Fruit fly (Drosophila melanogaster) whole organism, embryonic: ENCODE data around the gene CG31076.

Experiments
- Awh ChIP-seq: fragments of 200-800 bp; sonication (Bioruptor generic); IDR thresholded peaks from 2 replicates; pipeline ENCODE4, ENCODE4 v1.3.6; 2022; ENCODE audit warnings: missing biosample characterization, missing genetic modification characterization
- Bdp1 ChIP-seq: fragments of 200-800 bp; sonication (Bioruptor generic); optimal IDR thresholded peaks from 3 replicates; lab custom pipeline; 2016; ENCODE audit warnings: missing biosample characterization, missing genetic modification characterization
- CG10274 ChIP-seq: fragments of 200-800 bp; sonication (Bioruptor generic); optimal IDR thresholded peaks from 3 replicates; lab custom pipeline; 2017; ENCODE audit warnings: missing biosample characterization, mild to moderate bottlenecking, missing genetic modification characterization
- CG10431 ChIP-seq: fragments of 200-800 bp; sonication (Bioruptor generic); optimal IDR thresholded peaks from 3 replicates; lab custom pipeline; 2018; ENCODE audit warnings: missing biosample characterization, mild to moderate bottlenecking, missing genetic modification characterization
- CG10979 ChIP-seq: fragments of 200-800 bp; sonication (Bioruptor generic); optimal IDR thresholded peaks from 2 replicates; lab custom pipeline; 2018; ENCODE audit warnings: missing biosample characterization, mild to moderate bottlenecking, missing genetic modification characterization, moderate library complexity
- CG11247 ChIP-seq: fragments of 200-800 bp; sonication (Bioruptor generic); IDR thresholded peaks from 2 replicates; pipeline ENCODE4 v1.3.6; 2022; ENCODE audit warnings: missing biosample characterization, missing genetic modification characterization
- CG11723 ChIP-seq: fragments of 200-800 bp; sonication (Bioruptor generic); optimal IDR thresholded peaks from 2 replicates; lab custom pipeline; 2017; ENCODE audit warnings: missing biosample characterization, mild to moderate bottlenecking, missing genetic modification characterization
- CG14014 ChIP-seq: fragments of 200-800 bp; sonication (Bioruptor generic); IDR thresholded peaks from 2 replicates; pipeline ENCODE4 v1.3.6; 2022; ENCODE audit warnings: missing biosample characterization, missing genetic modification characterization
- CG16815 ChIP-seq: fragments of 200-800 bp; sonication (Bioruptor generic); optimal IDR thresholded peaks from 3 replicates; lab custom pipeline; 2017; ENCODE audit warnings: missing biosample characterization, mild to moderate bottlenecking, missing genetic modification characterization
- CG30020 ChIP-seq: fragments of 200-800 bp; optimal IDR thresholded peaks from 2 replicates; lab custom pipeline; 2019; ENCODE audit warnings: missing biosample characterization, mild to moderate bottlenecking, missing genetic modification characterization, moderate library complexity
- CG30431 ChIP-seq: fragments of 200-800 bp; sonication (Bioruptor generic); optimal IDR thresholded peaks from 2 replicates; lab custom pipeline; 2017; ENCODE audit warnings: missing biosample characterization, missing genetic modification characterization
- CG3065 ChIP-seq: fragments of 200-800 bp; sonication (Bioruptor generic); optimal IDR thresholded peaks from 2 replicates; lab custom pipeline; 2016; ENCODE audit warnings: missing biosample characterization, missing genetic modification characterization
- CG31224 ChIP-seq: fragments of 200-800 bp; sonication (Bioruptor generic); IDR thresholded peaks from 2 replicates; pipeline ENCODE4 v1.3.6; 2022; ENCODE audit warnings: missing biosample characterization, missing genetic modification characterization
- CG4404 ChIP-seq: fragments of 200-800 bp; sonication (Bioruptor generic); IDR thresholded peaks from 2 replicates; pipeline ENCODE4 v1.3.6; 2022; ENCODE audit warnings: missing biosample characterization, missing genetic modification characterization
- CG4617 ChIP-seq: fragments of 200-800 bp; sonication (Bioruptor generic); optimal IDR thresholded peaks from 3 replicates; lab custom pipeline; 2016; ENCODE audit warnings: missing biosample characterization, missing genetic modification characterization, borderline replicate concordance
- CG5953 ChIP-seq: fragments of 200-800 bp; sonication (Bioruptor generic); IDR thresholded peaks from 2 replicates; pipeline ENCODE4 v1.3.6; 2022; ENCODE audit warnings: missing biosample characterization, missing genetic modification characterization
- CG6272 ChIP-seq: fragments of 200-800 bp; sonication (Bioruptor generic); IDR thresholded peaks from 2 replicates; pipeline ENCODE4 v1.3.6; 2022; ENCODE audit warnings: missing biosample characterization, missing genetic modification characterization
- CG7963 ChIP-seq: fragments of 200-800 bp; sonication (Bioruptor generic); IDR thresholded peaks from 3 replicates; pipeline ENCODE4 v1.3.6; 2022; ENCODE audit warnings: missing biosample characterization, missing genetic modification characterization; ENCODE audit not compliant: partially characterized antibody
- CG8290 ChIP-seq, 3 experiments: fragments of 200-800 bp; sonication (Bioruptor generic); optimal IDR thresholded peaks; 2 replicates each; lab custom pipeline; 2016 to 2019; ENCODE audit warnings: missing biosample characterization in 3 of 3, missing genetic modification characterization in 3 of 3, mild to moderate bottlenecking in 2 of 3, moderate library complexity in 1 of 3
- CTCF ChIP-seq: fragments of 200-800 bp; sonication (Bioruptor generic); optimal IDR thresholded peaks from 2 replicates; lab custom pipeline; 2017; ENCODE audit warnings: missing biosample characterization, mild to moderate bottlenecking, missing genetic modification characterization, moderate library complexity
- CkIIα-i1 ChIP-seq: fragments of 200-800 bp; sonication (Bioruptor generic); IDR thresholded peaks from 2 replicates; pipeline ENCODE4 v1.3.6; 2022; ENCODE audit warnings: missing biosample characterization, missing genetic modification characterization
- D19B ChIP-seq: fragments of 200-800 bp; sonication (Bioruptor generic); optimal IDR thresholded peaks from 2 replicates; lab custom pipeline; 2017; ENCODE audit warnings: missing biosample characterization, mild to moderate bottlenecking, missing genetic modification characterization
- Drgx ChIP-seq: fragments of 200-800 bp; sonication (Bioruptor generic); IDR thresholded peaks from 2 replicates; pipeline ENCODE4 v1.3.6; 2022; ENCODE audit warnings: missing biosample characterization, missing genetic modification characterization
- Eip74EF ChIP-seq, 2 experiments: fragments of 200-800 bp in 1 of 2; fragments of >200 bp in 1 of 2; sonication (Bioruptor generic) in 1 of 2; optimal IDR thresholded peaks; 2 replicates each; lab custom pipeline; 2017 to 2019; ENCODE audit warnings: missing biosample characterization in 2 of 2, missing genetic modification characterization in 2 of 2, mild to moderate bottlenecking in 1 of 2, moderate library complexity in 1 of 2
- Gsc ChIP-seq: fragments of 200-800 bp; sonication (Bioruptor generic); IDR thresholded peaks from 2 replicates; pipeline ENCODE4 v1.3.6; 2022; ENCODE audit warnings: missing biosample characterization, missing genetic modification characterization
- Med ChIP-seq: fragments of 200-800 bp; sonication (Bioruptor generic); peaks from one replicate; lab custom pipeline; 2016; ENCODE audit warnings: missing biosample characterization, missing genetic modification characterization, mild to moderate bottlenecking, inconsistent platforms, moderate library complexity
- Neu2 ChIP-seq: fragments of 200-800 bp; sonication (Bioruptor generic); optimal IDR thresholded peaks from 3 replicates; lab custom pipeline; 2016; ENCODE audit warnings: missing biosample characterization, missing genetic modification characterization, borderline replicate concordance
- Oaz ChIP-seq: fragments of 200-800 bp; sonication (Bioruptor generic); IDR thresholded peaks from 2 replicates; pipeline ENCODE4 v1.3.6; 2022; ENCODE audit warnings: missing biosample characterization, missing genetic modification characterization
- Optix ChIP-seq: fragments of 200-800 bp; sonication (Bioruptor generic); IDR thresholded peaks from 3 replicates; pipeline ENCODE4 v1.3.6; 2022; ENCODE audit warnings: missing biosample characterization, missing genetic modification characterization
- Ptx1 ChIP-seq: fragments of 200-800 bp; sonication (Bioruptor generic); IDR thresholded peaks from 2 replicates; pipeline ENCODE4 v1.3.6; 2022; ENCODE audit warnings: missing biosample characterization, missing genetic modification characterization
- Six4 ChIP-seq: fragments of 200-800 bp; sonication (Bioruptor generic); optimal IDR thresholded peaks from 2 replicates; lab custom pipeline; 2016; ENCODE audit warnings: missing biosample characterization, missing genetic modification characterization
- Sox100B ChIP-seq: fragments of 200-800 bp; sonication (Bioruptor generic); optimal IDR thresholded peaks from 3 replicates; lab custom pipeline; 2018; ENCODE audit warnings: missing biosample characterization, mild to moderate bottlenecking, missing genetic modification characterization
- az2 ChIP-seq: fragments of 200-800 bp; sonication (Bioruptor generic); optimal IDR thresholded peaks from 3 replicates; lab custom pipeline; 2016; ENCODE audit warnings: missing biosample characterization, missing genetic modification characterization
- chif ChIP-seq, 2 experiments: fragments of 200-800 bp; sonication (Bioruptor generic); optimal IDR thresholded peaks; 3 replicates each; lab custom pipeline; 2016; ENCODE audit warnings: missing biosample characterization in 2 of 2, missing genetic modification characterization in 2 of 2
- chinmo ChIP-seq: fragments of 200-800 bp; sonication (Bioruptor generic); IDR thresholded peaks from 4 replicates; pipeline ENCODE4 v1.3.6; 2022; ENCODE audit warnings: missing biosample characterization, missing genetic modification characterization; ENCODE audit not compliant: partially characterized antibody
- dpn ChIP-seq, 2 experiments: fragments of 200-800 bp; sonication (Bioruptor generic); optimal IDR thresholded peaks; 3 replicates each; lab custom pipeline; 2016; ENCODE audit warnings: missing biosample characterization in 2 of 2, missing genetic modification characterization in 2 of 2
- exex ChIP-seq: fragments of 200-800 bp; sonication (Bioruptor generic); optimal IDR thresholded peaks from 4 replicates; lab custom pipeline; 2018; ENCODE audit warnings: missing biosample characterization, mild to moderate bottlenecking, missing genetic modification characterization, moderate library complexity
- fd3F ChIP-seq: fragments of 200-800 bp; sonication (Bioruptor generic); optimal IDR thresholded peaks from 2 replicates; lab custom pipeline; 2018; ENCODE audit warnings: missing biosample characterization, mild to moderate bottlenecking, missing genetic modification characterization, moderate library complexity
- gce ChIP-seq: fragments of 200-800 bp; sonication (Bioruptor generic); IDR thresholded peaks from 3 replicates; pipeline ENCODE4 v1.3.6; 2022; ENCODE audit warnings: missing biosample characterization, missing genetic modification characterization
- gcm ChIP-seq: fragments of 200-800 bp; sonication (Bioruptor generic); optimal IDR thresholded peaks from 2 replicates; lab custom pipeline; 2019; ENCODE audit warnings: missing biosample characterization, mild to moderate bottlenecking, missing genetic modification characterization, moderate library complexity
- h ChIP-seq: fragments of >200 bp; optimal IDR thresholded peaks from 2 replicates; lab custom pipeline; 2017
- mirr ChIP-seq: fragments of 200-800 bp; sonication (Bioruptor generic); optimal IDR thresholded peaks from 3 replicates; lab custom pipeline; 2018; ENCODE audit warnings: missing biosample characterization, mild to moderate bottlenecking, missing genetic modification characterization
- pan ChIP-seq, 4 experiments: fragments of >200 bp in 3 of 4; fragments of 200-800 bp in 1 of 4; sonication (Bioruptor generic) in 1 of 4; optimal IDR thresholded peaks in 3 of 4; IDR thresholded peaks in 1 of 4; 2 replicates each; pipeline versions ENCODE4 v1.3.6 to Lab custom; 2017 to 2022; ENCODE audit warnings: missing biosample characterization in 2 of 4, missing genetic modification characterization in 2 of 4, mixed read lengths in 1 of 4
- pb ChIP-seq: fragments of 200-800 bp; sonication (Bioruptor generic); optimal IDR thresholded peaks from 3 replicates; lab custom pipeline; 2016; ENCODE audit warnings: missing biosample characterization, missing genetic modification characterization
- pzg ChIP-seq: fragments of 200-800 bp; sonication (Bioruptor generic); optimal IDR thresholded peaks from 3 replicates; lab custom pipeline; 2018; ENCODE audit warnings: missing biosample characterization, mild to moderate bottlenecking, missing genetic modification characterization, moderate library complexity
- sc ChIP-seq, 3 experiments: fragments of >200 bp in 2 of 3; fragments of 200-800 bp in 1 of 3; sonication (Bioruptor generic) in 1 of 3; optimal IDR thresholded peaks; 2 replicates in 2 of 3; 3 replicates in 1 of 3; lab custom pipeline; 2017; ENCODE audit warnings: mild to moderate bottlenecking in 1 of 3, missing biosample characterization in 1 of 3, missing genetic modification characterization in 1 of 3, missing genetic modification reagents in 1 of 3
- sens-2 ChIP-seq: fragments of 200-800 bp; sonication (Bioruptor generic); IDR thresholded peaks from 2 replicates; pipeline ENCODE4 v1.3.6; 2022; ENCODE audit warnings: missing biosample characterization, missing genetic modification characterization
- so ChIP-seq: fragments of 200-800 bp; sonication (Bioruptor generic); IDR thresholded peaks from 3 replicates; pipeline ENCODE4 v1.3.6; 2022; ENCODE audit warnings: missing biosample characterization, missing genetic modification characterization
- zen ChIP-seq: fragments of 200-800 bp; sonication (Bioruptor generic); optimal IDR thresholded peaks from 3 replicates; lab custom pipeline; 2018; ENCODE audit warnings: missing biosample characterization, mild to moderate bottlenecking, missing genetic modification characterization, moderate library complexity
- zf30C ChIP-seq: fragments of 200-800 bp; sonication (Bioruptor generic); optimal IDR thresholded peaks from 3 replicates; lab custom pipeline; 2018; ENCODE audit warnings: missing biosample characterization, mild to moderate bottlenecking, missing genetic modification characterization

CG31076 gene

dm6 chr3R:26960496-26960895 lies 29.2 kb downstream of the CG31076 start (continued):
- TF ChIP-seq CG31224 (GFP tag; lab: Robert Waterston, UW) (no peak), CG30431 (GFP tag; lab: Kevin White, UChicago) (no peak), Six4 (GFP tag; lab: Kevin White, UChicago) (no peak), CG4404 (GFP tag; lab: Robert Waterston, UW) (no peak), Drgx (0 out of 2 replicates have a peak, but pooled peaks have one; percentile 10), Med (peak; percentile 28), gce (peak; percentile 72; the same call in 1 of the 3 replicates), CG30020 (no peak), h (lab: Kevin White, UChicago) (no peak), sens-2 (GFP tag; lab: Robert Waterston, UW) (0 out of 2 replicates have a peak, but pooled peaks have one; percentile 52), CG3065 (GFP tag; lab: Kevin White, UChicago) (no peak), Oaz (GFP tag; lab: Robert Waterston, UW) (no peak), exex (no peak), dpn (GFP tag; optimal IDR thresholded peaks at IDR 0.05; lab: Kevin White, UChicago) (no peak), CG4617 (GFP tag; lab: Kevin White, UChicago) (no peak), Optix (0 out of 3 replicates have a peak, but pooled peaks have one; percentile 16), CTCF (GFP tag; lab: Kevin White, UChicago) (no peak), CG7963 (no peak), CG8290 (GFP tag; optimal IDR thresholded peaks at IDR 0.05; lab: Kevin White, UChicago) (no peak), CG8290 (tag; optimal IDR thresholded peaks at IDR 0.05; lab: Kevin White, UChicago) (no peak), Eip74EF (GFP tag; optimal IDR thresholded peaks at IDR 0.05; lab: Kevin White, UChicago) (no peak), pzg (GFP tag; lab: Kevin White, UChicago) (no peak), mirr (GFP tag; lab: Kevin White, UChicago) (peak; percentile 43), Awh (GFP tag; lab: Robert Waterston, UW) (0 out of 2 replicates have a peak, but pooled peaks have one; percentile 26), az2 (no peak), Bdp1 (no peak), CG11247 (GFP tag; lab: Robert Waterston, UW) (no peak), CG10431 (GFP tag; lab: Kevin White, UChicago) (no peak), zf30C (GFP tag; lab: Kevin White, UChicago) (no peak), fd3F (GFP tag; lab: Kevin White, UChicago) (no peak), so (GFP tag; lab: Robert Waterston, UW) (no peak), pan (optimal IDR thresholded peaks at IDR 0.05; lab: Kevin White, UChicago) (no peak), pan (GFP tag; optimal IDR thresholded peaks at IDR 0.05 in 1 of 2, IDR thresholded peaks at IDR 0.05 in 1 of 2) (peak in 1 of 2 experiments; percentile 10), Neu2 (GFP tag; lab: Kevin White, UChicago) (no peak), CG6272 (GFP tag; lab: Robert Waterston, UW) (no peak), pb (no peak), CG14014 (peak; percentile 22; the same call in 1 of the 2 replicates), CG5953 (GFP tag; lab: Robert Waterston, UW) (0 out of 2 replicates have a peak, but pooled peaks have one; percentile 49), Ptx1 (GFP tag; lab: Robert Waterston, UW) (no peak), CkIIα-i1 (GFP tag; lab: Robert Waterston, UW) (no peak), CG16815 (no peak), zen (tag; lab: Kevin White, UChicago) (no peak), CG11723 (GFP tag; lab: Kevin White, UChicago) (no peak), CG10979 (tag; lab: Kevin White, UChicago) (no peak), Gsc (no peak), CG10274 (GFP tag; lab: Kevin White, UChicago) (no peak), gcm (GFP tag; lab: Kevin White, UChicago) (no peak), chif (GFP tag; optimal IDR thresholded peaks at IDR 0.05; lab: Kevin White, UChicago) (no peak), chinmo (peak; percentile 80; the same call in 3 of the 4 replicates), Sox100B (GFP tag; lab: Kevin White, UChicago) (no peak), D19B (no peak), sc (optimal IDR thresholded peaks at IDR 0.05; lab: Kevin White, UChicago) (no peak), sc (GFP tag; optimal IDR thresholded peaks at IDR 0.05; lab: Kevin White, UChicago) (no peak)
